Worm (Caenorhabditis elegans): ENCODE measurements around the gene popl-7.

popl-7 gene

ce11 chrIV:13394686-13395085, 24.2 kb downstream of the popl-7 start:
- TF ChIP-seq pag-3 (tag; optimal IDR thresholded peaks at IDR 0.05; ENCODE audit: borderline replicate concordance, insufficient read depth) = no peak
- TF ChIP-seq nhr-47 (tag; optimal IDR thresholded peaks at IDR 0.05) = no peak
- TF ChIP-seq swsn-7 (tag; optimal IDR thresholded peaks at IDR 0.05) = no peak
- no peak for TF ChIP-seq fkh-10 (GFP tag; optimal IDR thresholded peaks at IDR 0.05)
- TF ChIP-seq xbp-1 (tag; optimal IDR thresholded peaks at IDR 0.05) = no peak
- no peak for TF ChIP-seq ceh-63 (GFP tag; optimal IDR thresholded peaks at IDR 0.05)
- no peak for TF ChIP-seq isw-1 (GFP tag; IDR thresholded peaks at IDR 0.05)
- TF ChIP-seq fkh-8 (tag; optimal IDR thresholded peaks at IDR 0.05) = no peak
- no peak for TF ChIP-seq snu-23 (GFP tag; optimal IDR thresholded peaks at IDR 0.05)
- TF ChIP-seq grh-1 (GFP tag; IDR thresholded peaks at IDR 0.05) = peak; percentile 15; the same call in 1 of the 2 replicates
- TF ChIP-seq blmp-1 (tag; optimal IDR thresholded peaks at IDR 0.05) = peak; percentile 47
- TF ChIP-seq nhr-12 (tag; optimal IDR thresholded peaks at IDR 0.05) = no peak

- TF ChIP-seq pqm-1 (tag; optimal IDR thresholded peaks at IDR 0.05) (peak; percentile 58), xbp-1 (tag; optimal IDR thresholded peaks at IDR 0.05) (peak; percentile 79), efl-3 (GFP tag; optimal IDR thresholded peaks at IDR 0.05) (no peak), ces-1 (GFP tag; optimal IDR thresholded peaks at IDR 0.05) (no peak), ceh-88 (GFP tag; IDR thresholded peaks at IDR 0.05) (no peak; the same call in 1 of the 2 replicates), ceh-82 (tag; optimal IDR thresholded peaks at IDR 0.05) (peak; percentile 79 to 96 (median 84)), nhr-237 (tag; optimal IDR thresholded peaks at IDR 0.05) (peak; percentile 64), elt-3 (tag; optimal IDR thresholded peaks at IDR 0.05) (peak in 3 of 6 experiments; percentile 36 to 81 (median 74)), hlh-17 (GFP tag; optimal IDR thresholded peaks at IDR 0.05; ENCODE audit: borderline replicate concordance) (no peak), egl-13 (tag; optimal IDR thresholded peaks at IDR 0.05) (peak; percentile 79), lin-39 (tag; optimal IDR thresholded peaks at IDR 0.05) (no peak), pax-3 (tag; optimal IDR thresholded peaks at IDR 0.05) (peak; percentile 78), zip-4 (GFP tag; optimal IDR thresholded peaks at IDR 0.05) (peak; percentile 4), hlh-4 (tag; optimal IDR thresholded peaks at IDR 0.05) (no peak), sptf-1 (tag; optimal IDR thresholded peaks at IDR 0.05) (no peak), nhr-90 (tag; optimal IDR thresholded peaks at IDR 0.05; ENCODE audit: poor library complexity) (peak; percentile 88), mab-9 (GFP tag; IDR thresholded peaks at IDR 0.05) (peak; percentile 71), blmp-1 (tag; optimal IDR thresholded peaks at IDR 0.05) (peak; percentile 50), nhr-11 (tag; optimal IDR thresholded peaks at IDR 0.05) (peak; percentile 36), egl-27 (tag; optimal IDR thresholded peaks at IDR 0.05) (peak; percentile 69 to 88), nhr-20 (tag; optimal IDR thresholded peaks at IDR 0.05) (peak; percentile 95), snu-23 (GFP tag; optimal IDR thresholded peaks at IDR 0.05) (peak; percentile 96), ceh-90 (tag; optimal IDR thresholded peaks at IDR 0.05) (no peak), Y116A8C.19 (tag; optimal IDR thresholded peaks at IDR 0.05; ENCODE audit: borderline replicate concordance) (no peak), efl-1 (optimal IDR thresholded peaks at IDR 0.05) (peak; percentile 66 to 81), efl-1 (GFP tag; optimal IDR thresholded peaks at IDR 0.05 in 1 of 2) (peak; percentile 40 to 96), fos-1 (tag; optimal IDR thresholded peaks at IDR 0.05) (peak; percentile 26), nhr-47 (tag; optimal IDR thresholded peaks at IDR 0.05) (peak; percentile 90), unc-130 (tag; optimal IDR thresholded peaks at IDR 0.05) (peak; percentile 86), vab-15 (tag; optimal IDR thresholded peaks at IDR 0.05) (peak; percentile 69), unc-30 (tag; optimal IDR thresholded peaks at IDR 0.05) (no peak), lin-14 (GFP tag; optimal IDR thresholded peaks at IDR 0.05) (peak; percentile 99), mep-1 (tag; optimal IDR thresholded peaks at IDR 0.05) (peak; percentile 56), unc-62 (GFP tag; optimal IDR thresholded peaks at IDR 0.05) (no peak), nhr-85 (tag) (peak; percentile 96), ztf-11 (tag; optimal IDR thresholded peaks at IDR 0.05) (peak in 1 of 2 experiments; percentile 53), alr-1 (tag; optimal IDR thresholded peaks at IDR 0.05; ENCODE audit: borderline replicate concordance) (no peak), aha-1 (tag; optimal IDR thresholded peaks at IDR 0.05) (peak; percentile 93), grh-1 (GFP tag; IDR thresholded peaks at IDR 0.05) (peak; percentile 76), ets-5 (GFP tag; IDR thresholded peaks at IDR 0.05) (no peak), ztf-4 (tag; optimal IDR thresholded peaks at IDR 0.05) (peak; percentile 85), mdl-1 (tag; optimal IDR thresholded peaks at IDR 0.05) (peak in 1 of 2 experiments; percentile 90), jun-1 (tag; optimal IDR thresholded peaks at IDR 0.05) (peak; percentile 77)
Observed at ce11 chrIV:13395255-13395654, 24.8 kb downstream of the popl-7 start.

Measured in whole organism, L1 larva.